Fruit fly (Drosophila melanogaster) whole organism, embryonic: ENCODE data around the gene shf.

Experiments
- Atf6 ChIP-seq: fragments of 200-800 bp; sonication (Bioruptor generic); IDR thresholded peaks from 2 replicates; pipeline ENCODE4 v1.3.6; 2022; ENCODE audit warnings: missing biosample characterization, missing genetic modification characterization
- CG10431 ChIP-seq: fragments of 200-800 bp; sonication (Bioruptor generic); optimal IDR thresholded peaks from 3 replicates; lab custom pipeline; 2018; ENCODE audit warnings: missing biosample characterization, mild to moderate bottlenecking, missing genetic modification characterization
- CG10543 ChIP-seq: fragments of 200-800 bp; sonication (Bioruptor generic); optimal IDR thresholded peaks from 3 replicates; lab custom pipeline; 2017; ENCODE audit warnings: missing biosample characterization, mild to moderate bottlenecking, missing genetic modification characterization, moderate library complexity
- CG10959 ChIP-seq: fragments of 200-800 bp; sonication (Bioruptor generic); IDR thresholded peaks from 2 replicates; pipeline ENCODE4 v1.3.6; 2022; ENCODE audit warnings: missing biosample characterization, missing genetic modification characterization
- CG11247 ChIP-seq: fragments of 200-800 bp; sonication (Bioruptor generic); IDR thresholded peaks from 2 replicates; pipeline ENCODE4 v1.3.6; 2022; ENCODE audit warnings: missing biosample characterization, missing genetic modification characterization
- CG11398 ChIP-seq: fragments of 200-800 bp; sonication (Bioruptor generic); optimal IDR thresholded peaks from 2 replicates; lab custom pipeline; 2016; ENCODE audit warnings: missing biosample characterization, missing genetic modification characterization
- CG12769 ChIP-seq: fragments of 200-800 bp; sonication (Bioruptor generic); optimal IDR thresholded peaks from 2 replicates; lab custom pipeline; 2019; ENCODE audit warnings: missing biosample characterization, mild to moderate bottlenecking, missing genetic modification characterization, moderate library complexity
- CG15479 ChIP-seq: fragments of 200-800 bp; sonication (Bioruptor generic); optimal IDR thresholded peaks from 3 replicates; lab custom pipeline; 2019; ENCODE audit warnings: missing biosample characterization, mild to moderate bottlenecking, missing genetic modification characterization, moderate library complexity
- CG1792 ChIP-seq: fragments of 200-800 bp; sonication (Bioruptor generic); optimal IDR thresholded peaks from 2 replicates; lab custom pipeline; 2016; ENCODE audit warnings: missing biosample characterization, missing genetic modification characterization
- CG2116 ChIP-seq: fragments of 200-800 bp; sonication (Bioruptor generic); optimal IDR thresholded peaks from 3 replicates; lab custom pipeline; 2018; ENCODE audit warnings: missing biosample characterization, mild to moderate bottlenecking, missing genetic modification characterization
- CG31388 ChIP-seq: fragments of 200-800 bp; sonication (Bioruptor generic); optimal IDR thresholded peaks from 2 replicates; lab custom pipeline; 2016; ENCODE audit warnings: missing biosample characterization, missing genetic modification characterization
- CG3163 ChIP-seq: fragments of 200-800 bp; sonication (Bioruptor generic); optimal IDR thresholded peaks from 3 replicates; lab custom pipeline; 2016; ENCODE audit warnings: missing biosample characterization, missing genetic modification characterization
- CG34224 ChIP-seq: fragments of 200-800 bp; sonication (Bioruptor generic); IDR thresholded peaks from 3 replicates; pipeline ENCODE4 v1.3.6; 2022; ENCODE audit warnings: missing biosample characterization, missing genetic modification characterization; ENCODE audit not compliant: partially characterized antibody
- CG3838 ChIP-seq: fragments of 200-800 bp; sonication (Bioruptor generic); optimal IDR thresholded peaks from 3 replicates; lab custom pipeline; 2016; ENCODE audit warnings: missing biosample characterization, missing genetic modification characterization
- CG3847 ChIP-seq: fragments of 200-800 bp; sonication (Bioruptor generic); IDR thresholded peaks from 2 replicates; pipeline ENCODE4 v1.3.6; 2022; ENCODE audit warnings: missing biosample characterization, missing genetic modification characterization
- CG6765 ChIP-seq: fragments of 200-800 bp; sonication (Bioruptor generic); optimal IDR thresholded peaks from 3 replicates; lab custom pipeline; 2017; ENCODE audit warnings: missing biosample characterization, mild to moderate bottlenecking, missing genetic modification characterization
- CG7745 ChIP-seq: fragments of 200-800 bp; sonication (Bioruptor generic); optimal IDR thresholded peaks from 2 replicates; lab custom pipeline; 2018; ENCODE audit warnings: missing biosample characterization, mild to moderate bottlenecking, missing genetic modification characterization, moderate library complexity
- CG7963 ChIP-seq: fragments of 200-800 bp; sonication (Bioruptor generic); IDR thresholded peaks from 3 replicates; pipeline ENCODE4 v1.3.6; 2022; ENCODE audit warnings: missing biosample characterization, missing genetic modification characterization; ENCODE audit not compliant: partially characterized antibody
- CG8924 ChIP-seq: fragments of 200-800 bp; optimal IDR thresholded peaks from 3 replicates; lab custom pipeline; 2019; ENCODE audit warnings: missing biosample characterization, mild to moderate bottlenecking, missing genetic modification characterization, moderate library complexity
- CG9215 ChIP-seq: fragments of 200-800 bp; sonication (Bioruptor generic); IDR thresholded peaks from 2 replicates; pipeline ENCODE4 v1.3.6; 2022; ENCODE audit warnings: missing biosample characterization, missing genetic modification characterization
- CHES-1-like ChIP-seq: fragments of 200-800 bp; sonication (Bioruptor generic); optimal IDR thresholded peaks from 2 replicates; lab custom pipeline; 2016; ENCODE audit warnings: missing biosample characterization, missing genetic modification characterization
- CrebB ChIP-seq: fragments of 200-800 bp; sonication (Bioruptor generic); optimal IDR thresholded peaks from 3 replicates; lab custom pipeline; 2018; ENCODE audit warnings: missing biosample characterization, mild to moderate bottlenecking, missing genetic modification characterization
- ERR ChIP-seq: fragments of 200-800 bp; sonication (Bioruptor generic); optimal IDR thresholded peaks from 2 replicates; lab custom pipeline; 2016; ENCODE audit warnings: missing biosample characterization, missing genetic modification characterization
- GATAe ChIP-seq: fragments of 200-800 bp; sonication (Bioruptor generic); conservative IDR thresholded peaks from 2 replicates; pipeline ENCODE4 v1.3.6; 2022; ENCODE audit warnings: missing biosample characterization, missing genetic modification characterization
- Hmx ChIP-seq: fragments of 200-800 bp; sonication (Bioruptor generic); optimal IDR thresholded peaks from 2 replicates; lab custom pipeline; 2016; ENCODE audit warnings: missing biosample characterization, missing genetic modification characterization
- Hr51 ChIP-seq, 2 experiments: fragments of 200-800 bp; sonication (Bioruptor generic); optimal IDR thresholded peaks; 2 replicates in 1 of 2; 3 replicates in 1 of 2; lab custom pipeline; 2016 to 2018; ENCODE audit warnings: missing biosample characterization in 2 of 2, missing genetic modification characterization in 2 of 2, mild to moderate bottlenecking in 1 of 2, moderate library complexity in 1 of 2
- Mrtf ChIP-seq: fragments of 200-800 bp; sonication (Bioruptor generic); IDR thresholded peaks from 3 replicates; pipeline ENCODE4 v1.3.6; 2022; ENCODE audit warnings: missing biosample characterization, missing genetic modification characterization
- NC2β ChIP-seq: fragments of 200-800 bp; sonication (Bioruptor generic); optimal IDR thresholded peaks from 2 replicates; lab custom pipeline; 2016; ENCODE audit warnings: missing biosample characterization, missing genetic modification characterization
- NFAT ChIP-seq: fragments of 200-800 bp; sonication (Bioruptor generic); IDR thresholded peaks from 2 replicates; pipeline ENCODE4 v1.3.6; 2022; ENCODE audit warnings: missing biosample characterization, missing genetic modification characterization
- Oaz ChIP-seq: fragments of 200-800 bp; sonication (Bioruptor generic); IDR thresholded peaks from 2 replicates; pipeline ENCODE4 v1.3.6; 2022; ENCODE audit warnings: missing biosample characterization, missing genetic modification characterization
- Sox100B ChIP-seq: fragments of 200-800 bp; sonication (Bioruptor generic); optimal IDR thresholded peaks from 3 replicates; lab custom pipeline; 2018; ENCODE audit warnings: missing biosample characterization, mild to moderate bottlenecking, missing genetic modification characterization
- Vsx1 ChIP-seq: fragments of 200-800 bp; sonication (Bioruptor generic); optimal IDR thresholded peaks from 2 replicates; lab custom pipeline; 2017; ENCODE audit warnings: missing biosample characterization, mild to moderate bottlenecking, missing genetic modification characterization, missing genetic modification reagents
- al ChIP-seq: fragments of 200-800 bp; sonication (Bioruptor generic); IDR thresholded peaks from 2 replicates; pipeline ENCODE4 v1.3.6; 2022; ENCODE audit warnings: missing biosample characterization, missing genetic modification characterization
- ara ChIP-seq: fragments of 200-800 bp; sonication (Bioruptor generic); IDR thresholded peaks from 2 replicates; pipeline ENCODE4 v1.3.6; 2022; ENCODE audit warnings: missing biosample characterization, missing genetic modification characterization
- ash1 ChIP-seq: fragments of 200-800 bp; sonication (Bioruptor generic); optimal IDR thresholded peaks from 2 replicates; lab custom pipeline; 2018; ENCODE audit warnings: missing biosample characterization, mild to moderate bottlenecking, missing genetic modification characterization
- az2 ChIP-seq: fragments of 200-800 bp; sonication (Bioruptor generic); optimal IDR thresholded peaks from 3 replicates; lab custom pipeline; 2016; ENCODE audit warnings: missing biosample characterization, missing genetic modification characterization
- danr ChIP-seq: fragments of 200-800 bp; sonication (Bioruptor generic); IDR thresholded peaks from 2 replicates; pipeline ENCODE4 v1.3.6; 2022; ENCODE audit warnings: missing biosample characterization, missing genetic modification characterization
- dmrt11E ChIP-seq: fragments of 200-800 bp; sonication (Bioruptor generic); optimal IDR thresholded peaks from 3 replicates; lab custom pipeline; 2018; ENCODE audit warnings: missing biosample characterization, mild to moderate bottlenecking, missing genetic modification characterization, moderate library complexity
- eyg ChIP-seq: fragments of 200-800 bp; sonication (Bioruptor generic); optimal IDR thresholded peaks from 3 replicates; lab custom pipeline; 2016; ENCODE audit warnings: missing biosample characterization, missing genetic modification characterization
- fd102C ChIP-seq: fragments of 200-800 bp; sonication (Bioruptor generic); optimal IDR thresholded peaks from 2 replicates; lab custom pipeline; 2018; ENCODE audit warnings: missing biosample characterization, mild to moderate bottlenecking, missing genetic modification characterization, moderate library complexity
- gce ChIP-seq: fragments of 200-800 bp; sonication (Bioruptor generic); IDR thresholded peaks from 3 replicates; pipeline ENCODE4 v1.3.6; 2022; ENCODE audit warnings: missing biosample characterization, missing genetic modification characterization
- kah ChIP-seq: fragments of 200-800 bp; sonication (Bioruptor generic); optimal IDR thresholded peaks from 2 replicates; lab custom pipeline; 2018; ENCODE audit warnings: missing biosample characterization, mild to moderate bottlenecking, missing genetic modification characterization
- lov ChIP-seq, 2 experiments: fragments of 200-800 bp in 1 of 2; fragments of >200 bp in 1 of 2; sonication (Bioruptor generic) in 1 of 2; IDR thresholded peaks in 1 of 2; optimal IDR thresholded peaks in 1 of 2; 2 replicates in 1 of 2; 3 replicates in 1 of 2; pipeline versions ENCODE4 v1.3.6 to Lab custom; 2017 to 2022; ENCODE audit warnings: missing biosample characterization in 1 of 2, missing genetic modification characterization in 1 of 2
- pan ChIP-seq, 4 experiments: fragments of >200 bp in 3 of 4; fragments of 200-800 bp in 1 of 4; sonication (Bioruptor generic) in 1 of 4; optimal IDR thresholded peaks in 3 of 4; IDR thresholded peaks in 1 of 4; 2 replicates each; pipeline versions ENCODE4 v1.3.6 to Lab custom; 2017 to 2022; ENCODE audit warnings: missing biosample characterization in 2 of 4, missing genetic modification characterization in 2 of 4, mixed read lengths in 1 of 4
- pros ChIP-seq: fragments of 200-800 bp; sonication (Bioruptor generic); optimal IDR thresholded peaks from 3 replicates; lab custom pipeline; 2019; ENCODE audit warnings: missing biosample characterization, mild to moderate bottlenecking, missing genetic modification characterization, moderate library complexity
- sens ChIP-seq: fragments of 200-800 bp; sonication (Bioruptor generic); peaks from one replicate; lab custom pipeline; 2016; ENCODE audit warnings: missing biosample characterization, missing genetic modification characterization
- shn ChIP-seq: fragments of 200-800 bp; sonication (Bioruptor generic); optimal IDR thresholded peaks from 3 replicates; lab custom pipeline; 2016; ENCODE audit warnings: missing biosample characterization, missing genetic modification characterization
- sim ChIP-seq: fragments of 200-800 bp; sonication (Bioruptor generic); IDR thresholded peaks from 2 replicates; pipeline ENCODE4 v1.3.6; 2022; ENCODE audit warnings: missing biosample characterization, missing genetic modification characterization
- tll ChIP-seq, 2 experiments: fragments of 200-800 bp in 1 of 2; fragments of >200 bp in 1 of 2; sonication (Bioruptor generic) in 1 of 2; optimal IDR thresholded peaks; 2 replicates each; lab custom pipeline; 2017 to 2019; ENCODE audit warnings: missing biosample characterization in 2 of 2, missing genetic modification characterization in 2 of 2, mild to moderate bottlenecking in 1 of 2, moderate library complexity in 1 of 2
- wdn ChIP-seq: fragments of 200-800 bp; sonication (Bioruptor generic); IDR thresholded peaks from 2 replicates; pipeline ENCODE4 v1.3.6; 2022; ENCODE audit warnings: missing biosample characterization, missing genetic modification characterization

The shf gene

dm6 chrX:6770924-6771323 lies 8.5 kb downstream of the shf start, which contains the start of gene Coq7 (continued):
- TF ChIP-seq ash1 (GFP tag; lab: Kevin White, UChicago), result no peak
- peak; percentile 82 for TF ChIP-seq CG2116 (GFP tag; lab: Kevin White, UChicago)
- no peak for TF ChIP-seq CG10431 (GFP tag; lab: Kevin White, UChicago)
- TF ChIP-seq Sox100B, result no peak
- TF ChIP-seq eyg (GFP tag; lab: Kevin White, UChicago), result no peak
- peak; percentile 63 for TF ChIP-seq CG6765 (GFP tag; lab: Kevin White, UChicago)
- peak; percentile 89 for TF ChIP-seq dmrt11E (tag; lab: Kevin White, UChicago)
- peak; percentile 55 for TF ChIP-seq fd102C
- peak; percentile 91 for TF ChIP-seq al
- TF ChIP-seq kah, result peak; percentile 57
- peak; percentile 88 for TF ChIP-seq az2 (GFP tag; lab: Kevin White, UChicago)
- peak; percentile 67; the same call in 1 of the 2 replicates for TF ChIP-seq sim (GFP tag; lab: Robert Waterston, UW)
- no peak for TF ChIP-seq Hmx
- TF ChIP-seq pan (optimal IDR thresholded peaks at IDR 0.05; lab: Kevin White, UChicago), result no peak
- peak in 1 of 2 experiments; percentile 92 for TF ChIP-seq pan (GFP tag; optimal IDR thresholded peaks at IDR 0.05 in 1 of 2, IDR thresholded peaks at IDR 0.05 in 1 of 2)
- TF ChIP-seq CG11247 (GFP tag; lab: Robert Waterston, UW), result peak; percentile 85
- peak; percentile 79 for TF ChIP-seq GATAe (GFP tag; lab: Robert Waterston, UW)
- TF ChIP-seq CG7963 (GFP tag; lab: Robert Waterston, UW), result peak; percentile 89
- TF ChIP-seq CrebB (tag; lab: Kevin White, UChicago), result peak; percentile 78
- peak; percentile 88 for TF ChIP-seq CG8924 (tag; lab: Kevin White, UChicago)
- no peak for TF ChIP-seq pros (GFP tag; lab: Kevin White, UChicago)
- no peak for TF ChIP-seq CG7745
- TF ChIP-seq Hr51 (GFP tag; optimal IDR thresholded peaks at IDR 0.05; lab: Kevin White, UChicago), result peak in 1 of 2 experiments; percentile 62
- TF ChIP-seq CG3847 (GFP tag; lab: Robert Waterston, UW), result peak; percentile 94
- peak; percentile 73; the same call in 1 of the 3 replicates for TF ChIP-seq gce (GFP tag; lab: Robert Waterston, UW)
- no peak for TF ChIP-seq CG12769 (tag; lab: Kevin White, UChicago)
- no peak for TF ChIP-seq lov (optimal IDR thresholded peaks at IDR 0.05; lab: Kevin White, UChicago)
- peak; percentile 89 for TF ChIP-seq lov (GFP tag; IDR thresholded peaks at IDR 0.05; lab: Robert Waterston, UW)
- peak; percentile 84 for TF ChIP-seq Mrtf (GFP tag; lab: Robert Waterston, UW)
- TF ChIP-seq CG3163 (GFP tag; lab: Kevin White, UChicago), result no peak
- TF ChIP-seq CG10959 (GFP tag; lab: Robert Waterston, UW), result peak; percentile 90
- no peak for TF ChIP-seq tll (GFP tag; optimal IDR thresholded peaks at IDR 0.05; lab: Kevin White, UChicago)
- TF ChIP-seq ERR (GFP tag; lab: Kevin White, UChicago), result peak; percentile 39
- TF ChIP-seq CG15479 (GFP tag; lab: Kevin White, UChicago), result peak; percentile 75
- TF ChIP-seq CG34224 (GFP tag; lab: Robert Waterston, UW), result peak; percentile 98
- TF ChIP-seq Vsx1 (GFP tag; lab: Kevin White, UChicago), result no peak
- peak; percentile 76 for TF ChIP-seq wdn (GFP tag; lab: Robert Waterston, UW)
- no peak for TF ChIP-seq CG3838
- TF ChIP-seq shn, result peak; percentile 14
- peak; percentile 79 for TF ChIP-seq Oaz (GFP tag; lab: Robert Waterston, UW)
- peak; percentile 94 for TF ChIP-seq sens (GFP tag; lab: Kevin White, UChicago)
- peak; percentile 5 for TF ChIP-seq CHES-1-like (GFP tag; lab: Kevin White, UChicago)
- peak; percentile 90 for TF ChIP-seq NFAT (GFP tag; lab: Robert Waterston, UW)
- peak; percentile 43 for TF ChIP-seq CG31388 (GFP tag; lab: Kevin White, UChicago)
- TF ChIP-seq Atf6 (GFP tag; lab: Robert Waterston, UW), result peak; percentile 87
- peak; percentile 83 for TF ChIP-seq danr
- peak; percentile 92 for TF ChIP-seq ara (GFP tag; lab: Robert Waterston, UW)
- no peak for TF ChIP-seq CG11398 (GFP tag; lab: Kevin White, UChicago)
- no peak for TF ChIP-seq CG1792 (GFP tag; lab: Kevin White, UChicago)
- TF ChIP-seq CG9215 (GFP tag; lab: Robert Waterston, UW), result peak; percentile 89
- TF ChIP-seq CG10543, result no peak
- TF ChIP-seq NC2β, result peak; percentile 58
